Worm (Caenorhabditis elegans): ENCODE data around the gene C26D10.3.
A peak's percentile ranks its signal among the peaks of the same experiment; 100 is the strongest.

ce11 chrII:8276057-8276456 is 49.1 kb upstream of the C26D10.3 start, which contains the start of the genes gei-14 and slc-25A32:
- TF ChIP-seq F37B4.10 (GFP tag; IDR thresholded peaks at IDR 0.05) (no peak), ztf-6 (GFP tag; IDR thresholded peaks at IDR 0.05) (no peak), Y79H2A.3 (GFP tag; conservative IDR thresholded peaks at IDR 0.05) (no peak), attf-5 (GFP tag; optimal IDR thresholded peaks at IDR 0.05) (no peak), hlh-26 (GFP tag; conservative IDR thresholded peaks at IDR 0.05) (no peak), hmg-1.2 (GFP tag; IDR thresholded peaks at IDR 0.05) (peak; percentile 36)

Measured in whole organism, young adult.